In the genomic region with DNA sequence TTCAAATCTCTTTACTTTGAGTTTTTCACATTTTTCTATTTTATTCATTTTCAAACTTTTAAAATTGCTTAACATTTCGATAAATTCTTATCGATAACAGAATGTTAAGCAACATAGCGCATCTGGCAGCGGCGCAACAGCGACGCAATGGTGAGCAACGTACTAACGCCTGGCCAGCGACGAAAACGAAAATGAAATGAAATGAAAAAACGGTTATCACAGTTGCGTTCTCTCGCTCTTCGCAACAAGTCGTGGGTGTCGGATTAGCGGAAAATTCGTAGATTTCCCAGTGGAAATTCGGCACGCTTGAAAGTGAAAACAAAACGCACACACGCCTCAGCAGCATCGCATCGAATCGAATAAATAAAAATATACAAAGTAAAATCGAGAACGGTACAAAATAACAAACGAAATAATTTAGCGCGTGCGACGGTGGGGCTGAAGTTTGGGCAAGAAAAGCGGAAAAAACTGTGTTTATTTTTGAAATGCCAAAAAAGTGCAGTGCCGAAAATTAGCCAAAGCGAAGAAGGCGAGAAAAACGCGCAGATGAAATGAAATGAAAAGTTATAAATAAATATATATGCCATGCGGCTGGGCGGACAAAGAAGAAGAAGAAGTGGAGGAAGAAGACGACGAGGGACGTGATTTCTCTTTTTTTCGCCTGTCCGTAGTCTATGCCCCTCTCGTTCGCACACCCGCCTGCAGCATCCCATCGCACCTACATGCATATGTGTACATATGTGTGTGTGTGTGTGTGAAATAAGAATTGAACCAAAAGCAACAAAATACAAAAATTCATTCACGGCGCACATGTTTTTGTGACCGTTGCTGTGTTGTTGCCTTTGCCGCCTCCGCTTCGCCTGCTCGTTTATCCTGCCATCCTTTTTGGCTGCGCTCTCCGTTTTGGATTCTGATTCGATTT, we compare ENCODE assay signal across 2 fruit fly cellular contexts.
TF ChIP-seq lines count a peak whose summit lies in the region.

No protein-coding gene starts in this region.

TF ChIP-seq in whole organism, embryonic, 481 proteins besides CTCF, POLR2A, EP300 and RAD21 (continued from another document and continues in another):
- TF ChIP-seq pfk (GFP tag; optimal IDR thresholded peaks at IDR 0.05; lab: Kevin White, UChicago) = peak; percentile 42
- peak; percentile 44 for TF ChIP-seq CG2202 (tag; optimal IDR thresholded peaks at IDR 0.05; lab: Kevin White, UChicago)
- peak; percentile 45 for TF ChIP-seq sug (tag; optimal IDR thresholded peaks at IDR 0.05; lab: Kevin White, UChicago)
- TF ChIP-seq D19B (GFP tag; optimal IDR thresholded peaks at IDR 0.05; lab: Kevin White, UChicago) = no peak
- TF ChIP-seq amos (GFP tag; IDR thresholded peaks at IDR 0.05; lab: Robert Waterston, UW; ENCODE audit: partially characterized antibody) = peak; percentile 52; the same call in 1 of the 2 replicates
- no peak for TF ChIP-seq ttk (GFP tag; IDR thresholded peaks at IDR 0.05; lab: Robert Waterston, UW)
- peak; percentile 84 for TF ChIP-seq CG2116 (GFP tag; optimal IDR thresholded peaks at IDR 0.05; lab: Kevin White, UChicago)
- TF ChIP-seq crc (GFP tag; optimal IDR thresholded peaks at IDR 0.05; lab: Kevin White, UChicago) = no peak
- TF ChIP-seq CG7357 (GFP tag; IDR thresholded peaks at IDR 0.05; lab: Robert Waterston, UW) = no peak
- peak; percentile 49 for TF ChIP-seq CG14710 (tag; optimal IDR thresholded peaks at IDR 0.05; lab: Kevin White, UChicago)
- TF ChIP-seq slou (GFP tag; optimal IDR thresholded peaks at IDR 0.05; lab: Kevin White, UChicago) = no peak
- peak; percentile 25; the same call in 1 of the 3 replicates for TF ChIP-seq ase (GFP tag; IDR thresholded peaks at IDR 0.05; lab: Robert Waterston, UW)
- no peak for TF ChIP-seq Lhr (GFP tag; optimal IDR thresholded peaks at IDR 0.05; lab: Kevin White, UChicago)
- peak; percentile 35 for TF ChIP-seq inv (GFP tag; IDR thresholded peaks at IDR 0.05; lab: Robert Waterston, UW; ENCODE audit: partially characterized antibody)
- no peak for TF ChIP-seq toy (GFP tag; IDR thresholded peaks at IDR 0.05; lab: Robert Waterston, UW)
- TF ChIP-seq bbx (GFP tag; IDR thresholded peaks at IDR 0.05; lab: Robert Waterston, UW; ENCODE audit: partially characterized antibody) = peak; percentile 74
- no peak for TF ChIP-seq Dfd (GFP tag; optimal IDR thresholded peaks at IDR 0.05; lab: Kevin White, UChicago)
- peak; percentile 18 for TF ChIP-seq Sox100B (GFP tag; optimal IDR thresholded peaks at IDR 0.05; lab: Kevin White, UChicago)
- TF ChIP-seq CG13894 (tag; optimal IDR thresholded peaks at IDR 0.05; lab: Kevin White, UChicago) = peak; percentile 41
- no peak for TF ChIP-seq Eip74EF (GFP tag; optimal IDR thresholded peaks at IDR 0.05; lab: Kevin White, UChicago)
- peak; percentile 17; the same call in 1 of the 2 replicates for TF ChIP-seq crol (GFP tag; IDR thresholded peaks at IDR 0.05; lab: Robert Waterston, UW)
- peak; percentile 84 for TF ChIP-seq ewg (GFP tag; optimal IDR thresholded peaks at IDR 0.05; lab: Kevin White, UChicago)
- TF ChIP-seq trem (tag; optimal IDR thresholded peaks at IDR 0.05; lab: Kevin White, UChicago) = peak; percentile 68
- no peak; the same call in 1 of the 2 replicates for TF ChIP-seq onecut (GFP tag; IDR thresholded peaks at IDR 0.05; lab: Robert Waterston, UW)
- TF ChIP-seq slp2 (GFP tag; optimal IDR thresholded peaks at IDR 0.05; lab: Kevin White, UChicago) = no peak
- TF ChIP-seq Xrp1 (GFP tag; IDR thresholded peaks at IDR 0.05; lab: Robert Waterston, UW) = no peak; the same call in 1 of the 2 replicates
- peak; percentile 49; the same call in 1 of the 2 replicates for TF ChIP-seq CG17328 (GFP tag; IDR thresholded peaks at IDR 0.05; lab: Robert Waterston, UW)
- TF ChIP-seq CG2678 (tag; optimal IDR thresholded peaks at IDR 0.05; lab: Kevin White, UChicago) = peak; percentile 23
- TF ChIP-seq pros (GFP tag; optimal IDR thresholded peaks at IDR 0.05; lab: Kevin White, UChicago) = no peak
- TF ChIP-seq CG7745 (tag; optimal IDR thresholded peaks at IDR 0.05; lab: Kevin White, UChicago) = peak; percentile 27
- TF ChIP-seq bsh (GFP tag; optimal IDR thresholded peaks at IDR 0.05; lab: Kevin White, UChicago) = peak in 1 of 2 experiments; percentile 32
- TF ChIP-seq Dp (GFP tag; optimal IDR thresholded peaks at IDR 0.05; lab: Kevin White, UChicago) = peak; percentile 74
- TF ChIP-seq bowl (GFP tag; IDR thresholded peaks at IDR 0.05; lab: Robert Waterston, UW) = no peak
- peak; percentile 15 for TF ChIP-seq unpg (GFP tag; optimal IDR thresholded peaks at IDR 0.05; lab: Kevin White, UChicago)
- TF ChIP-seq Mrtf (GFP tag; IDR thresholded peaks at IDR 0.05; lab: Robert Waterston, UW) = no peak
- TF ChIP-seq Atf-2 (GFP tag; optimal IDR thresholded peaks at IDR 0.05; lab: Kevin White, UChicago) = no peak
- TF ChIP-seq mam (GFP tag; optimal IDR thresholded peaks at IDR 0.05; lab: Kevin White, UChicago) = no peak
- peak; percentile 2 for TF ChIP-seq CG4282 (GFP tag; optimal IDR thresholded peaks at IDR 0.05; lab: Kevin White, UChicago)
- TF ChIP-seq CG13424 (tag; optimal IDR thresholded peaks at IDR 0.05; lab: Kevin White, UChicago) = no peak
- peak; percentile 9 for TF ChIP-seq CG3163 (GFP tag; optimal IDR thresholded peaks at IDR 0.05; lab: Kevin White, UChicago)
- no peak for TF ChIP-seq ind (GFP tag; optimal IDR thresholded peaks at IDR 0.05; lab: Kevin White, UChicago)
- TF ChIP-seq Hey (tag; optimal IDR thresholded peaks at IDR 0.05; lab: Kevin White, UChicago) = no peak
- peak; percentile 10 for TF ChIP-seq CG2875 (GFP tag; optimal IDR thresholded peaks at IDR 0.05; lab: Kevin White, UChicago)
- no peak for TF ChIP-seq lilli (GFP tag; optimal IDR thresholded peaks at IDR 0.05; lab: Kevin White, UChicago)
- TF ChIP-seq chif (GFP tag; optimal IDR thresholded peaks at IDR 0.05; lab: Kevin White, UChicago) = no peak
- TF ChIP-seq grn (GFP tag; optimal IDR thresholded peaks at IDR 0.05; lab: Kevin White, UChicago) = no peak
- no peak for TF ChIP-seq zfh2 (GFP tag; optimal IDR thresholded peaks at IDR 0.05; lab: Kevin White, UChicago)
- peak; percentile 8 for TF ChIP-seq CG3281 (GFP tag; optimal IDR thresholded peaks at IDR 0.05; lab: Kevin White, UChicago)
- no peak for TF ChIP-seq Dip2 (GFP tag; IDR thresholded peaks at IDR 0.05; lab: Robert Waterston, UW)
- TF ChIP-seq zen (tag; optimal IDR thresholded peaks at IDR 0.05; lab: Kevin White, UChicago) = peak; percentile 39
- peak; percentile 9 for TF ChIP-seq nau (GFP tag; optimal IDR thresholded peaks at IDR 0.05; lab: Kevin White, UChicago)
- TF ChIP-seq Fer3 (tag; optimal IDR thresholded peaks at IDR 0.05; lab: Kevin White, UChicago) = no peak
- TF ChIP-seq hkb (optimal IDR thresholded peaks at IDR 0.05; lab: Kevin White, UChicago) = no peak
- peak; percentile 60 for TF ChIP-seq hkb (GFP tag; IDR thresholded peaks at IDR 0.05; lab: Robert Waterston, UW)
- peak; percentile 40; the same call in 1 of the 2 replicates for TF ChIP-seq hbn (GFP tag; IDR thresholded peaks at IDR 0.05; lab: Robert Waterston, UW; ENCODE audit: partially characterized antibody)
- no peak for TF ChIP-seq Gug (GFP tag; IDR thresholded peaks at IDR 0.05; lab: Robert Waterston, UW)
- TF ChIP-seq CG6813 (GFP tag; optimal IDR thresholded peaks at IDR 0.05; lab: Kevin White, UChicago) = peak; percentile 0
- no peak for TF ChIP-seq sima (GFP tag; optimal IDR thresholded peaks at IDR 0.05; lab: Kevin White, UChicago)
- no peak for TF ChIP-seq CG10654 (GFP tag; optimal IDR thresholded peaks at IDR 0.05; lab: Kevin White, UChicago)
- no peak for TF ChIP-seq gce (GFP tag; IDR thresholded peaks at IDR 0.05; lab: Robert Waterston, UW)

TF ChIP-seq in whole organism, prepupa, 60 proteins besides CTCF, POLR2A, EP300 and RAD21 (continued from another document):
- TF ChIP-seq Eip93F (GFP tag; optimal IDR thresholded peaks at IDR 0.05; lab: Kevin White, UChicago) (no peak), Lpt (GFP tag; optimal IDR thresholded peaks at IDR 0.05; lab: Kevin White, UChicago) (no peak), CG11294 (GFP tag; IDR thresholded peaks at IDR 0.05; lab: Robert Waterston, UW) (no peak; the same call in 1 of the 2 replicates), Sox15 (GFP tag; optimal IDR thresholded peaks at IDR 0.05; lab: Kevin White, UChicago) (no peak), fd59A (GFP tag; optimal IDR thresholded peaks at IDR 0.05; lab: Kevin White, UChicago) (no peak), CG6276 (GFP tag; optimal IDR thresholded peaks at IDR 0.05; lab: Kevin White, UChicago) (no peak), Met (GFP tag; optimal IDR thresholded peaks at IDR 0.05; lab: Kevin White, UChicago) (no peak), Eip78C (GFP tag; lab: Kevin White, UChicago) (peak; percentile 71), CG9139 (GFP tag; optimal IDR thresholded peaks at IDR 0.05; lab: Kevin White, UChicago) (no peak), CG6163 (GFP tag; IDR thresholded peaks at IDR 0.05; lab: Robert Waterston, UW) (peak; percentile 75), CG6792 (GFP tag; optimal IDR thresholded peaks at IDR 0.05; lab: Kevin White, UChicago) (no peak), CG15336 (GFP tag; IDR thresholded peaks at IDR 0.05; lab: Robert Waterston, UW) (no peak)
